Fruit fly (Drosophila melanogaster) S2 (cell line): ENCODE results near the gene ZnT35C.

Experiments used
- CG8478 ChIP-seq: fragments of >200 bp; optimal IDR thresholded peaks from 2 replicates; lab custom pipeline; 2018
- CTCF ChIP-seq, 2 experiments: fragments of >200 bp; optimal IDR thresholded peaks; 2 replicates each; lab custom pipeline; 2018

The ZnT35C gene

DNA sequence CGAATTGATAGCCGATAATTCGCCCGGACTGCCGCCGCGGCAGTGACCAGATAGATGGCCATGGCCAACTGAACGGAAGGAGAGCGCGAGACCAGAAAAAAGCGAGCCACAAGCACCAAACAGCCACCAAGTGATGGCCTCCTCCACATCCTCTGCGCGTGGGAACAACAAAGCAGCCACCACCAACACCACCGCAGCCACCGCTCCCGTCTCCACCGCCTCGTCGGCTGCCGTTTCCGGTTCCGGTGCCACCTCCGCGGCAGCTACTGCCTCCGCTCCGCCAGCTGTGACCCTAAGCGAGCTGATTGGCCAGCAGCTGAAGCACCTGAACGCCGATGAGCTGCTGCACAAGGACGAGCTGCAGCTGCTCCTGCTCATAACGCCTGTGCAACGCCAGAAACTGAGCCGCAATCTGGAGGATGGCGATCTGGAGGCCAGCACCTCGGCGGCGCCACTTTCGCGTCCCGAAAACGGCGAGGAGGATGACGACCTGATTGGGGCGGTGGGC, 1.5 kb upstream of the ZnT35C start:
- TF ChIP-seq CG8478 (lab: Kevin White, UChicago) (no peak), CTCF (optimal IDR thresholded peaks at IDR 0.05; lab: Kevin White, UChicago) (no peak)

DNA sequence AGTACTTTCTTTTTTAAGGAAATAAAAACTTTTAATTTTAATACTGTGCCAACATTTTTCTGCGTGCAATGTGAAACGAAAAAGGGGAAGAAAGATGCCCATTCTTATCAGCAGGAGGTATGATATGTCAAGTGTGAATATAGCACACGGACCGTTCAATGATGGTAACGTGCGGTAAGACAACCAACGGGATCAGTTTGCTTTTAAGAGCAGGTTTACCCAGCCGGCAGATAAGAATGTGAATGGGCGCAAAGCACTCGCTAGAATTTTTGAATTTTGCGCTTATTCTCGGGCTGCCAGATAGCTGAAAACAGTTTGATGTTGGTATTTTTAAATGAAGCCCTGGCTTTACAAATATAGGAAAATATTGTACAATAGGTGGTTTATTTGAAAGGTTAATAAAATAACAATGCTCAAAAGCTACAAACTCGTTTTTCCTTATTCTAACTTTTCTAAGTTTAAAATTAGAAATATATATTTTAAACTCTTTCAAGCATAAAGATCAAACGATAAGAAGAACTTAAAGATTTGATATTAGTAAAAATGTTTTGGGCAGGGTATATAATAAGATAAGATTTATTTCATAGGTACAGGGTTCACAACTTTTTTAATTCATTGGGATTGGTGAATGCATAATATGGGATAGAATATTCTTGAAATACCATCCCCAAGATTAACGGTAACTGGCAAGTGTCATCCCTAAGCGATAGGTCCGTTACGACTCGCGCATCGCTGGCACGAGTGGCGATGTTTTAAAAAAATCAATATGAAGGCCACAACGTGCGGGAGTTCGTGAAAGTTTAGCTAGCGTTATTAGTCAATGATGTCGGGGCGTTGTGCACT, 870 bp upstream of the ZnT35C start, which contains the start of gene dao:
Gene dao (plus strand): TSS at position 717 of the 843 bp plus-strand sequence.
- TF ChIP-seq CG8478 (lab: Kevin White, UChicago) (no peak), CTCF (optimal IDR thresholded peaks at IDR 0.05; lab: Kevin White, UChicago) (no peak)

DNA sequence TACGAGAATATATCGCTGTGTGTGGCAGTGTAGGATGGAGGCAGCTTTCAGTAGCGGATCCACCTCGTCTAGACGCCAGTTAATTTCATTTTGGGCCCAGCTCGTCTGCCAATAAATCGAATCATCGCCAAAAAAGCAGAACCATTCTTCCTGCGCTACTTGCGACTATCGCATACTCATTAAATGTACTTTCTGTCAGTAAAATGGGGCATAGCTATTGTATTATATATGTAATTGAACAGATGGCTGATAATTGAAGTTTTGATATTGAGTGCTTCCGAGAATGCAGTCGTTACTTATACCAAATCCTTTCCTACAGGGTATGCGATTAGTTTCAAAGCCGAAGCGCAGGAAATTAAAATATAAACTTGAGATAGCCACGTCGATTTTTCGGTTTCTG, 2.8 kb downstream of the ZnT35C start:
- TF ChIP-seq CTCF (optimal IDR thresholded peaks at IDR 0.05; lab: Kevin White, UChicago) = no peak
- TF ChIP-seq CG8478 (lab: Kevin White, UChicago) = no peak

DNA sequence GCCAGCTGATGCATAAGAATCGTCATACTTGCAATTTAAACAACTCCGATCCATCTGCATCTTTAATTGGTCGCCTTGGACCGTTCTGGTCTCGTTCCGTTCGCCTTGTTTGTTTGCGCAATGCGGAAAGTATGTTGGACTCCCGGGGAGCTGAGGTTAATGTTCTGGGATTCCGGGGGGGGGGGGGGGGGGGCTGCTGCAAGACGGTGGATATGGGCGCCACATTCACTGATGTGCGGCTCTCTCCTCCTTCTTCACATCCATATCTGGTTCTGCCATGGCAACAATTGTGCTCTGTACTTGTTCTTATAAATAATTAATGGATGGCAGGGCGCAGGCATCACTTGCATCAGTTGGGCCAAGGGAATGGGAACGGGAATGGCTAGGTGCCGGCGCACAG, 4.1 kb downstream of the ZnT35C start:
- TF ChIP-seq CTCF (optimal IDR thresholded peaks at IDR 0.05; lab: Kevin White, UChicago) (no peak), CG8478 (lab: Kevin White, UChicago) (no peak)

DNA sequence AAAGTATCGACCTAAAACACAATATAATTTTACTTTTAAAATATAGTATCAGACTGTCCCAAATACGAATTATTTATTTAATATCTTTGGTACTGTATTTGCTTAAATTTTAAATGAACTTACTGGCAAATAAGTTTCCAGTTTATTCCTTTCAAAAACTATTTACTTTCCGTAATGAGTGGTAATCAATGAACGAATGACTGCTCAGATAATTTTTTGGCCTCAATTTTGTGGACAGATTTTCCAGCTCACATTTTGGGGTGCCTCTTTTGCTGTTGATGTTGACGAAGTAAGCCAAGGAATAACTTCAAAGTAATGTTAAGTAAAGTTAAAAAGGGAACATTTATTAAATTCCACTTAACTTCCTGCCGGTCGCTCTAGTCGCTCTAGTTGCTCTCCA, 32.6 kb downstream of the ZnT35C start, which contains the start of gene CG43230:
Gene CG43230 (plus strand): TSS at position 301 of the 400 bp plus-strand sequence.
- TF ChIP-seq CG8478 (lab: Kevin White, UChicago) = no peak

DNA sequence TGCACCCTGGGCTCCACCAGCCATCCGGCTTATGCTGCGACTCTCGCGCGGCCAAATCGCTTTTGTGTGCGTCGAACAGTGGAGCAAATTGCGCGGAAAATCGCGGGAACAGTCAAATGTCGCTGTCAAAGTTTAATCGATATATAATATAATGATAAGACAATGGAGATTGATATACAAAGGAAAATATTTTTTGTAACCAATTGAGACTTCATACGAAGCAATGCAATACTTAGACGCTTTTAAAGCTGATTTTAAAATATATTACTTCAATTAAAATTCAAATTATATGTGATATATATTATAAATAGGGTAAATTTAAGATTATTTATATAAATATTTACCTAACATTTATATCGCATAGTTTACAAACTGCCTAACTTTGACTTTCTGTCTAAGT, 36.0 kb downstream of the ZnT35C start:
- TF ChIP-seq CG8478 (lab: Kevin White, UChicago) = no peak
- no peak for TF ChIP-seq CTCF (optimal IDR thresholded peaks at IDR 0.05; lab: Kevin White, UChicago)

DNA sequence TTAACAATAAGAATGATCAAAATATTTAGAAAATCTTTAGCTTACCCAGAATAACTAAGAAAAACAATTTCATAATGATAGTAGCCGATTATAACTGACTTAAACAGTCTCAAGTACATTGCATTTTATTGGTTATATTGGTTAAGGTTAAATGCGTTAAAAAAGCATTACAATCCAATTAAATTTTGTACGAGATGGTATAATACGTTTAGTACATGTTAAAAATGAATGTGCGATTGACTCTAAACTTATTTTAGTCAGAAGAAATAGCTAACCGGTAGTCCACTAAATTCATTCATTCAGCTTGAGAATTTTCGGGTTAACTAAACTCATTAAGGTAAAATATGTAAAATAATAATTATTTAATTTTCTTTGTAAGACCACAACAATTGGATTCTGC, 45.5 kb downstream of the ZnT35C start, which contains the start of gene Sfp35C:
Gene Sfp35C (minus strand): TSS at position 101 of the 400 bp plus-strand sequence.
- TF ChIP-seq CG8478 (lab: Kevin White, UChicago) (no peak), CTCF (optimal IDR thresholded peaks at IDR 0.05; lab: Kevin White, UChicago) (no peak)

DNA sequence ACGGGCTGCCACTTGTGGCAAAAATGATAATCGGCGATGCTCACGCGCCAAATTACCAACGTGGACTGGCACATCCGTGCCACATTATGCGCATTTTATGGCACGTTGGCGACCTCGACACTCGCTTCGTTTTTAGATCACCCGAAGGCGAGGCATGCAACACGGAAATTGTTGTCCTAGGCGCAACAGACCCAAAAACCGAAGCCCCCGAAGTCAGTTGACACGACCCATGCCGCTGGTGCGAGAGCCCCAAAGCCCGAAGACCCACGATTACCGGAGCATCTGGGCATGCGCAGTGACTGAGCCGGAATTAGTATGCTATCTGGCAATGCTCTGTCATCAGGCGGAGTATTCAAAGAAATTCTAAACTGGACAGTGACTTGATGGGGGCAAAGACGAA, 47.1 kb downstream of the ZnT35C start, which contains the start of gene CG4168:
Gene CG4168 (minus strand): TSS at position 51 of the 400 bp plus-strand sequence.
- TF ChIP-seq CTCF (optimal IDR thresholded peaks at IDR 0.05; lab: Kevin White, UChicago) = no peak
- no peak for TF ChIP-seq CG8478 (lab: Kevin White, UChicago)

DNA sequence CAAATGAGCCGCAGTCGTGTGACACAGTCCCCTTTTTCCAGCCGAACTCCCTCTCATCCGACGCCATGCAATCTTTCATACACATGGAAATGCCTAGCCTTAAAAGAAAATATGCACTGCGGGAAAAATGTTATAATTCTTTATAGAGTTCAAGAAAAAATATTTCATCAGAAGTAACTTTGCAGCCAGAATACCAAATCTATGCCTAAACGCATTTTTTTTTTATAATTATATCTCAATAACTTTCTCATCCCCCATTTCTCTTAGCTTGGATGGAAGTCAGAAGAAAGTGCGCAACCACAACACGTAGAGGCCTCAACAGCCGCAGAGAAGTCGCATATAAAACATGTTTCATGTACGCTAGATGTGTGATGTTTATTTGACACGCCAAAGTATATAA, 68.5 kb downstream of the ZnT35C start:
- TF ChIP-seq CG8478 (lab: Kevin White, UChicago) = no peak
- TF ChIP-seq CTCF (optimal IDR thresholded peaks at IDR 0.05; lab: Kevin White, UChicago) = no peak
